Worm (Caenorhabditis elegans) whole organism, mixed stage, embryonic: ENCODE results near the gene T26E4.2.
"Not testable (repeated sequence)": the region's sequence is repeated elsewhere in the genome, so short reads cannot be mapped to it uniquely, and the experiment has no call there.

Experiments used
- M03D4.4 ChIP-seq: sonication (generic microtip); optimal IDR thresholded peaks from 2 replicates; lab custom pipeline; 2017; ENCODE audit warnings: mild to moderate bottlenecking, missing genetic modification characterization, missing compliant biosample characterization
- bed-3 ChIP-seq: fragments of 200-800 bp; sonication (Bioruptor generic); optimal IDR thresholded peaks from 3 replicates; lab custom pipeline; 2018; ENCODE audit warnings: mild to moderate bottlenecking, missing genetic modification characterization, moderate library complexity, missing compliant biosample characterization
- blmp-1 ChIP-seq: fragments of 150-350 bp; optimal IDR thresholded peaks from 2 replicates; lab custom pipeline; 2014; ENCODE audit warnings: missing biosample characterization, missing genetic modification characterization
- ceh-39 ChIP-seq: fragments of 150-350 bp; optimal IDR thresholded peaks from 2 replicates; lab custom pipeline; 2014; ENCODE audit warnings: missing biosample characterization, missing genetic modification characterization
- ceh-43 ChIP-seq: fragments of 200-800 bp; sonication (Bioruptor generic); optimal IDR thresholded peaks from 2 replicates; lab custom pipeline; 2018; ENCODE audit warnings: mild to moderate bottlenecking, missing genetic modification characterization, moderate library complexity, missing compliant biosample characterization
- ceh-83 ChIP-seq: fragments of 200-800 bp; sonication (Bioruptor generic); optimal IDR thresholded peaks from 2 replicates; lab custom pipeline; 2018; ENCODE audit warnings: mild to moderate bottlenecking, missing genetic modification characterization, missing compliant biosample characterization
- ces-1 ChIP-seq: fragments of 150-350 bp; optimal IDR thresholded peaks from 2 replicates; lab custom pipeline; 2014; ENCODE audit warnings: missing biosample characterization, missing genetic modification reagents, missing genetic modification characterization
- cnd-1 ChIP-seq: fragments of 200-800 bp; sonication (Bioruptor generic); optimal IDR thresholded peaks from 2 replicates; lab custom pipeline; 2018; ENCODE audit warnings: mild to moderate bottlenecking, missing genetic modification characterization, missing compliant biosample characterization
- drap-1 ChIP-seq: fragments of 200-800 bp; sonication (Bioruptor generic); optimal IDR thresholded peaks from 3 replicates; lab custom pipeline; 2018; ENCODE audit warnings: mild to moderate bottlenecking, missing genetic modification characterization, missing compliant biosample characterization
- elt-1 ChIP-seq: sonication (generic microtip); optimal IDR thresholded peaks from 2 replicates; lab custom pipeline; 2017; ENCODE audit warnings: missing genetic modification characterization, mild to moderate bottlenecking, missing compliant biosample characterization, antibody characterized with exemption, moderate library complexity, borderline replicate concordance; ENCODE audit not compliant: insufficient read depth
- elt-3 ChIP-seq: fragments of 150-350 bp; optimal IDR thresholded peaks from 2 replicates; lab custom pipeline; 2014; ENCODE audit warnings: missing biosample characterization, missing genetic modification characterization
- flh-1 ChIP-seq: fragments of 200-800 bp; sonication (Bioruptor generic); optimal IDR thresholded peaks from 2 replicates; lab custom pipeline; 2018; ENCODE audit warnings: mild to moderate bottlenecking, missing genetic modification characterization, moderate library complexity, missing compliant biosample characterization
- ham-2 ChIP-seq: fragments of 200-800 bp; sonication (Bioruptor generic); optimal IDR thresholded peaks from 2 replicates; lab custom pipeline; 2018; ENCODE audit warnings: mild to moderate bottlenecking, missing genetic modification characterization, missing compliant biosample characterization
- lin-13 ChIP-seq: fragments of 150-350 bp; optimal IDR thresholded peaks from 2 replicates; lab custom pipeline; 2014; ENCODE audit warnings: missing biosample characterization, missing genetic modification characterization
- lin-32 ChIP-seq: fragments of 200-800 bp; sonication (Bioruptor generic); optimal IDR thresholded peaks from 2 replicates; lab custom pipeline; 2018; ENCODE audit warnings: mild to moderate bottlenecking, missing genetic modification characterization, missing compliant biosample characterization
- lsy-2 ChIP-seq: fragments of 150-350 bp; optimal IDR thresholded peaks from 2 replicates; lab custom pipeline; 2014; ENCODE audit warnings: missing biosample characterization, missing genetic modification characterization
- mab-5 ChIP-seq: fragments of 150-350 bp; optimal IDR thresholded peaks from 2 replicates; lab custom pipeline; 2014; ENCODE audit warnings: missing biosample characterization, missing genetic modification characterization
- mep-1 ChIP-seq: fragments of 150-350 bp; optimal IDR thresholded peaks from 2 replicates; lab custom pipeline; 2017; ENCODE audit warnings: missing biosample characterization, missing genetic modification reagents, missing genetic modification characterization, inconsistent platforms
- mls-2 ChIP-seq: sonication (generic microtip); optimal IDR thresholded peaks from 2 replicates; lab custom pipeline; 2016; ENCODE audit warnings: mild to moderate bottlenecking, missing genetic modification characterization, moderate library complexity, missing compliant biosample characterization
- nhr-12 ChIP-seq: fragments of 150-350 bp; optimal IDR thresholded peaks from 2 replicates; lab custom pipeline; 2014; ENCODE audit warnings: missing biosample characterization, missing genetic modification characterization
- nhr-2 ChIP-seq: fragments of 150-350 bp; optimal IDR thresholded peaks from 2 replicates; lab custom pipeline; 2014; ENCODE audit warnings: missing biosample characterization, missing genetic modification characterization
- nhr-237 ChIP-seq: fragments of 150-350 bp; optimal IDR thresholded peaks from 2 replicates; lab custom pipeline; 2014; ENCODE audit warnings: missing biosample characterization, missing genetic modification characterization
- pha-4 ChIP-seq: fragments of 150-350 bp; optimal IDR thresholded peaks from 2 replicates; lab custom pipeline; 2018; ENCODE audit warnings: missing biosample characterization, missing genetic modification reagents, missing genetic modification characterization
- sem-2 ChIP-seq: fragments of 200-800 bp; sonication (Bioruptor generic); optimal IDR thresholded peaks from 2 replicates; lab custom pipeline; 2018; ENCODE audit warnings: mild to moderate bottlenecking, missing genetic modification characterization, missing compliant biosample characterization
- snpc-4 ChIP-seq: fragments of 150-350 bp; optimal IDR thresholded peaks from 2 replicates; lab custom pipeline; 2014; ENCODE audit warnings: missing biosample characterization, missing genetic modification characterization
- sptf-1 ChIP-seq: sonication (generic microtip); optimal IDR thresholded peaks from 2 replicates; lab custom pipeline; 2017; ENCODE audit warnings: mild to moderate bottlenecking, missing genetic modification characterization, moderate library complexity, missing compliant biosample characterization
- tbx-8 ChIP-seq: fragments of 200-800 bp; sonication (Bioruptor generic); optimal IDR thresholded peaks from 2 replicates; lab custom pipeline; 2018; ENCODE audit warnings: mild to moderate bottlenecking, missing genetic modification characterization, moderate library complexity, missing compliant biosample characterization
- unc-120 ChIP-seq: sonication (generic microtip); optimal IDR thresholded peaks from 2 replicates; lab custom pipeline; 2017; ENCODE audit warnings: missing genetic modification characterization, missing compliant biosample characterization; ENCODE audit not compliant: poor library complexity, severe bottlenecking
- unc-39 ChIP-seq: fragments of 150-350 bp; optimal IDR thresholded peaks from 2 replicates; lab custom pipeline; 2014; ENCODE audit warnings: missing biosample characterization, missing genetic modification characterization
- unc-62 ChIP-seq: fragments of 150-350 bp; optimal IDR thresholded peaks from 2 replicates; lab custom pipeline; 2014; ENCODE audit warnings: missing biosample characterization, missing genetic modification reagents, missing genetic modification characterization
- zip-8 ChIP-seq: fragments of 150-350 bp; optimal IDR thresholded peaks from 2 replicates; lab custom pipeline; 2014; ENCODE audit warnings: missing biosample characterization, missing genetic modification characterization
- ztf-11 ChIP-seq: fragments of 150-350 bp; optimal IDR thresholded peaks from 2 replicates; lab custom pipeline; 2014; ENCODE audit warnings: missing biosample characterization, missing genetic modification characterization

Gene T26E4.2

DNA sequence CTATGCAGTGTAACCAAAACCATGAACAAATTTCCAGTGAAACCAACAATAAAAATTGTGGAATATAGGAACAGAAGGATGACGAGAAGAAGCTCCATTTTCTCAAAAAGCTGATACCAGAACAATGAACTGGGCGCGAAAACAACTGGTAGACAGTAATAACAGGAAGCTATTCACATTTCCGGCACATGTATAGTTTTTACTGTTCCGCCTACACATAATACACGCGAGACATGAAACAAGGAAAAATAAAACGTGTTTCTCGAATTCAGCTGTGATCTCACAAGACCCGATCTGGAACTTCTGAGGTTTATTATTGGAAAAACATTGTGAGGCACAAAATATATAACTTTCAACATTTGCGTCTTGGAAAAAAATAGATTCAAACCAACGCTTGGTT, 28.4 kb downstream of the T26E4.2 start, which contains the start of gene srsx-36:
srsx-36 (minus strand) TSS at position 101 of the 400 bp plus-strand sequence.
- TF ChIP-seq blmp-1 (tag; lab: Kevin White, UChicago) (no peak), ces-1 (GFP tag; lab: Kevin White, UChicago) (no peak), lin-13 (tag; lab: Kevin White, UChicago) (no peak), nhr-2 (tag; lab: Kevin White, UChicago) (no peak), unc-120 (tag; lab: Kevin White, UChicago) (no peak), lin-32 (GFP tag; lab: Kevin White, UChicago) (no peak), mab-5 (no peak), elt-3 (tag; lab: Kevin White, UChicago) (no peak), tbx-8 (no peak), ceh-83 (no peak), bed-3 (GFP tag; lab: Kevin White, UChicago) (no peak), ztf-11 (tag; lab: Kevin White, UChicago) (no peak), unc-62 (GFP tag; lab: Kevin White, UChicago) (no peak), sptf-1 (tag; lab: Kevin White, UChicago) (no peak), sem-2 (GFP tag; lab: Kevin White, UChicago) (no peak), ceh-39 (no peak), snpc-4 (tag; lab: Kevin White, UChicago) (no peak), lsy-2 (tag; lab: Kevin White, UChicago) (no peak)

ce11 chrV:15810446-15810845, 29.3 kb downstream of the T26E4.2 start, which contains the start of gene F54B8.1:
Gene F54B8.1, plus strand, starts transcription at chrV:15810746.
- no peak for TF ChIP-seq ces-1 (GFP tag; lab: Kevin White, UChicago)
- no peak for TF ChIP-seq M03D4.4 (tag; lab: Kevin White, UChicago)
- TF ChIP-seq ceh-43 (GFP tag; lab: Kevin White, UChicago), result no peak
- TF ChIP-seq unc-120 (tag; lab: Kevin White, UChicago), result no peak
- TF ChIP-seq elt-1 (tag; lab: Kevin White, UChicago), result no peak
- no peak for TF ChIP-seq mep-1 (tag; lab: Kevin White, UChicago)
- TF ChIP-seq mls-2 (tag; lab: Kevin White, UChicago), result no peak
- TF ChIP-seq zip-8 (tag; lab: Kevin White, UChicago), result no peak
- TF ChIP-seq mab-5, result no peak
- TF ChIP-seq ham-2 (GFP tag; lab: Kevin White, UChicago), result no peak
- no peak for TF ChIP-seq sptf-1 (tag; lab: Kevin White, UChicago)
- no peak for TF ChIP-seq ztf-11 (tag; lab: Kevin White, UChicago)
- no peak for TF ChIP-seq drap-1
- TF ChIP-seq ceh-83, result no peak
- TF ChIP-seq lsy-2 (tag; lab: Kevin White, UChicago), result no peak
- TF ChIP-seq cnd-1 (tag; lab: Kevin White, UChicago), result no peak

ce11 chrV:15811982-15812381, 30.8 kb downstream of the T26E4.2 start, which contains the start of gene nhr-282:
Gene nhr-282, plus strand, starts transcription at chrV:15812282.
- not testable (repeated sequence) for TF ChIP-seq sptf-1 (tag; lab: Kevin White, UChicago); nhr-12; unc-120 (tag; lab: Kevin White, UChicago)

DNA sequence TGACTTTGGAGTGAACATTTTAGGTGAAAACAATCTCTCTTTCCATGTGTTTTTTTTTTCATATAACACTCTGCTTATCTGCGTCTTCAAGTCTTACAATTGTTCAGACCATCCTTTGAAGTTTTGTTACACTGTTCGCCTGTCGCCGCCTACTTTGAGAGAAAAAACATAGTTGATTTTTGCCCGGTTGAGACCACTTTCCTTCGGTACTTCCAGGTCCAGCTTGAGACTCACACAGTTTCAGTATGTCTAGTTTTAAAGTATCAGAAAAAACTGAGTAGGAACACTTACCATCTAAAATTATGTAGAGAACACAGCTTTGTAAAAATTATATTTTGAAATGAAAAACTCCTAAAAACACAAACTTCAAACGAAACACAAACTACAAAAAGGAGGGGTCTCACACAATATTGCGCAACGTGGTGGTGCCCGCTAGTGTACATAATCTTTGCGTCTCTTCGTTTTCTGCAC, 34.8 kb downstream of the T26E4.2 start, which contains the start of the genes fbxa-69 and F54B8.4:
fbxa-69 (minus strand) TSS at position 10 of the 471 bp plus-strand sequence.
F54B8.4 (plus strand) TSS at position 421 of the 471 bp plus-strand sequence.
- TF ChIP-seq zip-8 (tag; lab: Kevin White, UChicago) (peak; percentile 19), ceh-39 (no peak)
- TF ChIP-seq, all 35 proteins: peak for 1

ce11 chrV:15817746-15818145, 36.6 kb downstream of the T26E4.2 start, which contains the start of gene abf-3:
Gene abf-3, minus strand, starts transcription at chrV:15817846.
- TF ChIP-seq ces-1 (GFP tag; lab: Kevin White, UChicago) (no peak), tbx-8 (no peak), ham-2 (GFP tag; lab: Kevin White, UChicago) (no peak), ztf-11 (tag; lab: Kevin White, UChicago) (no peak), mep-1 (tag; lab: Kevin White, UChicago) (no peak), bed-3 (GFP tag; lab: Kevin White, UChicago) (no peak), cnd-1 (tag; lab: Kevin White, UChicago) (no peak), snpc-4 (tag; lab: Kevin White, UChicago) (no peak), elt-1 (tag; lab: Kevin White, UChicago) (no peak), nhr-12 (no peak), lsy-2 (tag; lab: Kevin White, UChicago) (no peak), pha-4 (tag; lab: Kevin White, UChicago) (no peak), sem-2 (GFP tag; lab: Kevin White, UChicago) (no peak), mab-5 (no peak), lin-32 (GFP tag; lab: Kevin White, UChicago) (no peak), flh-1 (GFP tag; lab: Kevin White, UChicago) (no peak), nhr-237 (tag; lab: Kevin White, UChicago) (no peak), M03D4.4 (tag; lab: Kevin White, UChicago) (no peak), drap-1 (no peak), unc-39 (tag; lab: Kevin White, UChicago) (no peak)
